Worm (Caenorhabditis elegans): ENCODE measurements around the gene gck-2.
A peak's percentile ranks its signal among the peaks of the same experiment; 100 is the strongest.

The gck-2 gene

DNA sequence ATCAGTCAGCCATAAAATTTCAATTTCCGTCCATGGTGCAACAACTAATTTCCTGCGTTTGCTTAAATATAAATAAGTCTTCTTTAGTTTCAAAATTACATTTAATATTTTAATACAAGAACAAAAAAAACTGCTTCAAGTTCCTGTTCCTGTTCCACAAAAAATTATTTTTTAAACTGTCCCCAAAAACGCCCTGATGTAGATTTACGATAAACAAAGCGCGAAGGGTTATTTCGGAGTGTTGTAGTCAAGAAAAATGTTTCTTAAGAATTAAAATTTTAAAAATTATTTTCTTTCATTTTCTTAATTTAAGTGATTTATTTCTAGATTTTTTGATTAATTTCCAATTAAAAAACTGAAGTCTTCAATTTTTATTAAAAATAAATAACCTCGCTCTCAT, 46.1 kb upstream of the gck-2 start, which contains the start of gene T15B7.15:
Gene T15B7.15, minus strand, starts transcription at position 67 of the 400 bp plus-strand sequence.
- TF ChIP-seq R02D3.7 (tag; optimal IDR thresholded peaks at IDR 0.05) (peak; percentile 85), mes-2 (tag; optimal IDR thresholded peaks at IDR 0.05; ENCODE audit: poor library complexity, severe bottlenecking) (peak; percentile 58), Y48G9A.11 (GFP tag; IDR thresholded peaks at IDR 0.05) (peak; percentile 92), dpl-1 (GFP tag; optimal IDR thresholded peaks at IDR 0.05) (peak; percentile 77), F26F4.8 (GFP tag; conservative IDR thresholded peaks at IDR 0.05) (no peak), hif-1 (tag; optimal IDR thresholded peaks at IDR 0.05) (no peak), T20F7.1 (GFP tag; optimal IDR thresholded peaks at IDR 0.05) (peak; percentile 94)

DNA sequence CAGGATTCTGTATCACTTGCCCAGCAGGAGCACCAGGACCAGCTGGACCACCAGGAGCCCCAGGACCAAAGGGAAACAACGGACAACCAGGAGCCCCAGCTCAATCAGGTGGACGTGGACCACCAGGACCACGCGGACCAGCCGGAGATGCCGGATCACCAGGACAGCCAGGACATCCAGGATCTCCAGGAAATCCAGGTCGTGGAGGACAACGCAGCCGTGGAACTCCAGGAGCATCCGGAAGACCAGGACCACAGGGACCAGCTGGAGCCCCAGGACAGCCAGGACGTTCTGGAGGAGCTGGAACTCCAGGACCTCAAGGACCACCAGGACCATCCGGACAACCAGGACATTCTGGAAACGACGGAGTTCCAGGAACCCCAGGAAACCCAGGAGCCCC, 43.6 kb upstream of the gck-2 start:
- TF ChIP-seq tra-1 (GFP tag; IDR thresholded peaks at IDR 0.05): no peak
- peak; percentile 95 for TF ChIP-seq set-16 (GFP tag; IDR thresholded peaks at IDR 0.05)
- no peak for TF ChIP-seq unc-39 (tag; optimal IDR thresholded peaks at IDR 0.05)
- no peak for TF ChIP-seq lin-15B (tag; optimal IDR thresholded peaks at IDR 0.05)

- no peak for TF ChIP-seq ceh-20 (GFP tag; IDR thresholded peaks at IDR 0.05)
- TF ChIP-seq Y105C5A.15 (GFP tag; IDR thresholded peaks at IDR 0.05): no peak
- no peak for TF ChIP-seq lir-3 (tag; optimal IDR thresholded peaks at IDR 0.05)
- no peak for TF ChIP-seq attf-4 (tag; optimal IDR thresholded peaks at IDR 0.05)
- no peak for TF ChIP-seq rbr-2 (tag; optimal IDR thresholded peaks at IDR 0.05)
- TF ChIP-seq lin-38 (GFP tag; IDR thresholded peaks at IDR 0.05): no peak
- TF ChIP-seq mdt-29 (GFP tag; IDR thresholded peaks at IDR 0.05): no peak
- TF ChIP-seq nhr-25 (tag; optimal IDR thresholded peaks at IDR 0.05; ENCODE audit: borderline replicate concordance, insufficient read depth): no peak
- TF ChIP-seq cey-2 (tag; optimal IDR thresholded peaks at IDR 0.05; ENCODE audit: borderline replicate concordance, insufficient read depth): no peak
- no peak for TF ChIP-seq fkh-10 (GFP tag; optimal IDR thresholded peaks at IDR 0.05)
- TF ChIP-seq mxl-3 (GFP tag; optimal IDR thresholded peaks at IDR 0.05): no peak
- no peak for TF ChIP-seq unc-62 (GFP tag; optimal IDR thresholded peaks at IDR 0.05 in 1 of 2)
- no peak for TF ChIP-seq unc-62 (tag; optimal IDR thresholded peaks at IDR 0.05)
- no peak for TF ChIP-seq nhr-28 (tag; optimal IDR thresholded peaks at IDR 0.05)
- no peak for TF ChIP-seq daf-19 (GFP tag; conservative IDR thresholded peaks at IDR 0.05)
- TF ChIP-seq spr-3 (GFP tag; optimal IDR thresholded peaks at IDR 0.05): no peak
These were observed 42.8 kb upstream of the gck-2 start, which contains the start of the genes T15B7.14 and col-143 for ce11 chrV:6835242-6835641. TSS of gene T15B7.14 (minus strand) at chrV:6835342. TSS of gene col-143 (plus strand) at chrV:6835635.

- TF ChIP-seq D1046.2 (GFP tag; IDR thresholded peaks at IDR 0.05) (0 out of 2 replicates have a peak, but pooled peaks have one; percentile 27), vab-7 (GFP tag; IDR thresholded peaks at IDR 0.05) (0 out of 2 replicates have a peak, but pooled peaks have one; percentile 5), nhr-10 (tag; optimal IDR thresholded peaks at IDR 0.05) (no peak), set-16 (GFP tag; IDR thresholded peaks at IDR 0.05) (peak; percentile 97)
These were observed 39.1 kb upstream of the gck-2 start for ce11 chrV:6831539-6831938.

- no peak for TF ChIP-seq lir-3 (tag; optimal IDR thresholded peaks at IDR 0.05)
- TF ChIP-seq nhr-102 (tag; optimal IDR thresholded peaks at IDR 0.05): no peak
- no peak for TF ChIP-seq dmd-9 (GFP tag; IDR thresholded peaks at IDR 0.05)
- TF ChIP-seq dve-1 (tag; optimal IDR thresholded peaks at IDR 0.05; ENCODE audit: insufficient read depth): no peak
- peak; percentile 9 for TF ChIP-seq nhr-28 (tag; optimal IDR thresholded peaks at IDR 0.05)
- TF ChIP-seq arid-1 (GFP tag; conservative IDR thresholded peaks at IDR 0.05): no peak
- no peak for TF ChIP-seq snpc-1.2 (GFP tag; IDR thresholded peaks at IDR 0.05)
These were observed 38.3 kb upstream of the gck-2 start, which contains the start of gene col-142 for ce11 chrV:6830755-6831227. TSS of gene col-142 (plus strand) at chrV:6831177.
